Worm (Caenorhabditis elegans): ENCODE measurements around the gene Y116F11A.1.

DNA sequence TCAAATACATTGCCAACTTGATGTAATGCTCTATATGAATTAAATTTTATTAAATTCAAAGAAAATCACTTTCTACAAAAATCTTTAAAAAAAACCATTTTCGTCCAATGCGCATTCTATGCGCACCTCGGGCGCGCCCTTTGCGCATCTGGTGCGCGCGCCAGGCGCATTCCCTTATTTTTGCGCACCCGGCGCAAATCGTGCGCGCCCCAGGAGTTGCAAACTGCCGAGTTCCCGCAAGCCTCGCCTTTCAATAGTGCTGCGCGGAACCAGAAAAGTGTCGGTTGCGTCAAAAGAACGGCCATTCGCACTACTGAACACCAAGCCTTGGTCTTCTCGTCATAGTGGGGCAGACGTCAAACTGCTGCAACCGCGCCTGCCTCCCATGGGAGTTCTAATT is 3.3 kb downstream of the Y116F11A.1 start:
- no peak for TF ChIP-seq nhr-76 (tag; optimal IDR thresholded peaks at IDR 0.05)
- TF ChIP-seq mep-1 (tag; optimal IDR thresholded peaks at IDR 0.05), result no peak
- no peak for TF ChIP-seq unc-62 (GFP tag; optimal IDR thresholded peaks at IDR 0.05)
- TF ChIP-seq nhr-2 (tag; optimal IDR thresholded peaks at IDR 0.05), result no peak
- TF ChIP-seq snpc-4 (tag; optimal IDR thresholded peaks at IDR 0.05), result no peak
- TF ChIP-seq hlh-1 (tag; optimal IDR thresholded peaks at IDR 0.05), result no peak
- TF ChIP-seq zip-8 (tag; optimal IDR thresholded peaks at IDR 0.05), result no peak
- no peak for TF ChIP-seq flh-1 (GFP tag; optimal IDR thresholded peaks at IDR 0.05)
- TF ChIP-seq mab-5 (tag; optimal IDR thresholded peaks at IDR 0.05), result no peak
- no peak for TF ChIP-seq drap-1 (GFP tag; optimal IDR thresholded peaks at IDR 0.05)
- no peak for TF ChIP-seq nhr-12 (tag; optimal IDR thresholded peaks at IDR 0.05)
- no peak for TF ChIP-seq sem-2 (GFP tag; optimal IDR thresholded peaks at IDR 0.05)
- no peak for TF ChIP-seq pha-4 (tag; optimal IDR thresholded peaks at IDR 0.05)
